Worm (Caenorhabditis elegans) whole organism, mixed stage, embryonic: Measurements from ENCODE around the gene str-28.

Experiments
- ces-1 ChIP-seq: fragments of 150-350 bp; optimal IDR thresholded peaks from 2 replicates; lab custom pipeline; 2014; ENCODE audit warnings: missing biosample characterization, missing genetic modification reagents, missing genetic modification characterization
- nhr-237 ChIP-seq: fragments of 150-350 bp; optimal IDR thresholded peaks from 2 replicates; lab custom pipeline; 2014; ENCODE audit warnings: missing biosample characterization, missing genetic modification characterization
- snpc-4 ChIP-seq: fragments of 150-350 bp; optimal IDR thresholded peaks from 2 replicates; lab custom pipeline; 2014; ENCODE audit warnings: missing biosample characterization, missing genetic modification characterization

- no peak for TF ChIP-seq snpc-4 (tag; lab: Kevin White, UChicago)
- no peak for TF ChIP-seq ces-1 (GFP tag; lab: Kevin White, UChicago)
- TF ChIP-seq nhr-237 (tag; lab: Kevin White, UChicago), result no peak
Measured at ce11 chrV:7501194-7501593, 28.5 kb upstream of the str-28 start.
